Fruit fly (Drosophila melanogaster) whole organism, embryonic: ENCODE results near the gene CG4452.

Source experiments
- CG11723 ChIP-seq: fragments of 200-800 bp; sonication (Bioruptor generic); optimal IDR thresholded peaks from 2 replicates; lab custom pipeline; 2017; ENCODE audit warnings: missing biosample characterization, mild to moderate bottlenecking, missing genetic modification characterization
- CG14965 ChIP-seq: fragments of 200-800 bp; sonication (Bioruptor generic); optimal IDR thresholded peaks from 2 replicates; lab custom pipeline; 2016; ENCODE audit warnings: missing biosample characterization, missing genetic modification characterization, borderline replicate concordance
- CG1602 ChIP-seq: fragments of 200-800 bp; sonication (Bioruptor generic); optimal IDR thresholded peaks from 3 replicates; lab custom pipeline; 2016; ENCODE audit warnings: missing biosample characterization, missing genetic modification characterization
- CG17328 ChIP-seq: fragments of 200-800 bp; sonication (Bioruptor generic); IDR thresholded peaks from 2 replicates; pipeline ENCODE4 v1.3.6; 2022; ENCODE audit warnings: missing biosample characterization, missing genetic modification characterization
- CG3281 ChIP-seq: fragments of 200-800 bp; sonication (Bioruptor generic); optimal IDR thresholded peaks from 3 replicates; lab custom pipeline; 2017; ENCODE audit warnings: missing biosample characterization, mild to moderate bottlenecking, missing genetic modification characterization
- CG34224 ChIP-seq: fragments of 200-800 bp; sonication (Bioruptor generic); IDR thresholded peaks from 3 replicates; pipeline ENCODE4 v1.3.6; 2022; ENCODE audit warnings: missing biosample characterization, missing genetic modification characterization; ENCODE audit not compliant: partially characterized antibody
- CG4854 ChIP-seq: fragments of 200-800 bp; sonication (Bioruptor generic); optimal IDR thresholded peaks from 2 replicates; lab custom pipeline; 2016; ENCODE audit warnings: missing biosample characterization, missing genetic modification characterization, inconsistent platforms
- CG6765 ChIP-seq: fragments of 200-800 bp; sonication (Bioruptor generic); optimal IDR thresholded peaks from 3 replicates; lab custom pipeline; 2017; ENCODE audit warnings: missing biosample characterization, mild to moderate bottlenecking, missing genetic modification characterization
- CG9215 ChIP-seq: fragments of 200-800 bp; sonication (Bioruptor generic); IDR thresholded peaks from 2 replicates; pipeline ENCODE4 v1.3.6; 2022; ENCODE audit warnings: missing biosample characterization, missing genetic modification characterization
- CG9876 ChIP-seq: fragments of 200-800 bp; sonication (Bioruptor generic); optimal IDR thresholded peaks from 2 replicates; lab custom pipeline; 2016; ENCODE audit warnings: missing biosample characterization, missing genetic modification characterization
- CHES-1-like ChIP-seq: fragments of 200-800 bp; sonication (Bioruptor generic); optimal IDR thresholded peaks from 2 replicates; lab custom pipeline; 2016; ENCODE audit warnings: missing biosample characterization, missing genetic modification characterization
- CrebB ChIP-seq: fragments of 200-800 bp; sonication (Bioruptor generic); optimal IDR thresholded peaks from 3 replicates; lab custom pipeline; 2018; ENCODE audit warnings: missing biosample characterization, mild to moderate bottlenecking, missing genetic modification characterization
- Fer1 ChIP-seq: fragments of 200-800 bp; sonication (Bioruptor generic); optimal IDR thresholded peaks from 2 replicates; lab custom pipeline; 2017; ENCODE audit warnings: missing biosample characterization, mild to moderate bottlenecking, missing genetic modification characterization
- Fer3 ChIP-seq: fragments of 200-800 bp; sonication (Bioruptor generic); optimal IDR thresholded peaks from 2 replicates; lab custom pipeline; 2018; ENCODE audit warnings: missing biosample characterization, mild to moderate bottlenecking, missing genetic modification characterization, moderate library complexity
- Hsf ChIP-seq: fragments of 200-800 bp; sonication (Bioruptor generic); optimal IDR thresholded peaks from 3 replicates; lab custom pipeline; 2016; ENCODE audit warnings: missing biosample characterization, missing genetic modification characterization
- Meics ChIP-seq: fragments of 200-800 bp; sonication (Bioruptor generic); optimal IDR thresholded peaks from 2 replicates; lab custom pipeline; 2017; ENCODE audit warnings: missing biosample characterization, mild to moderate bottlenecking, missing genetic modification characterization
- Mes4 ChIP-seq: fragments of 200-800 bp; sonication (Bioruptor generic); optimal IDR thresholded peaks from 2 replicates; lab custom pipeline; 2016; ENCODE audit warnings: missing biosample characterization, missing genetic modification characterization
- NC2β ChIP-seq: fragments of 200-800 bp; sonication (Bioruptor generic); optimal IDR thresholded peaks from 2 replicates; lab custom pipeline; 2016; ENCODE audit warnings: missing biosample characterization, missing genetic modification characterization
- NK7.1 ChIP-seq: fragments of 200-800 bp; sonication (Bioruptor generic); optimal IDR thresholded peaks from 3 replicates; lab custom pipeline; 2016; ENCODE audit warnings: missing biosample characterization, missing genetic modification characterization
- Ravus ChIP-seq: fragments of 200-800 bp; sonication (Bioruptor generic); IDR thresholded peaks from 2 replicates; pipeline ENCODE4 v1.3.6; 2022; ENCODE audit warnings: missing biosample characterization, missing genetic modification characterization
- Sox100B ChIP-seq: fragments of 200-800 bp; sonication (Bioruptor generic); optimal IDR thresholded peaks from 3 replicates; lab custom pipeline; 2018; ENCODE audit warnings: missing biosample characterization, mild to moderate bottlenecking, missing genetic modification characterization
- aop ChIP-seq: fragments of 200-800 bp; sonication (Bioruptor generic); IDR thresholded peaks from 2 replicates; pipeline ENCODE4 v1.3.6; 2022; ENCODE audit warnings: missing biosample characterization, missing genetic modification characterization
- bigmax ChIP-seq: fragments of 200-800 bp; sonication (Bioruptor generic); optimal IDR thresholded peaks from 2 replicates; lab custom pipeline; 2018; ENCODE audit warnings: missing biosample characterization, mild to moderate bottlenecking, missing genetic modification characterization
- bsh ChIP-seq, 2 experiments: fragments of 200-800 bp; sonication (Bioruptor generic); optimal IDR thresholded peaks; 2 replicates each; lab custom pipeline; 2017 to 2018; ENCODE audit warnings: mild to moderate bottlenecking in 2 of 2, missing biosample characterization in 2 of 2, missing genetic modification characterization in 2 of 2, moderate library complexity in 1 of 2
- chinmo ChIP-seq: fragments of 200-800 bp; sonication (Bioruptor generic); IDR thresholded peaks from 4 replicates; pipeline ENCODE4 v1.3.6; 2022; ENCODE audit warnings: missing biosample characterization, missing genetic modification characterization; ENCODE audit not compliant: partially characterized antibody
- crc ChIP-seq: fragments of 200-800 bp; sonication (Bioruptor generic); optimal IDR thresholded peaks from 2 replicates; lab custom pipeline; 2016; ENCODE audit warnings: missing biosample characterization, missing genetic modification characterization
- crp ChIP-seq, 2 experiments: fragments of 200-800 bp; sonication (Bioruptor generic); optimal IDR thresholded peaks; 2 replicates in 1 of 2; 3 replicates in 1 of 2; lab custom pipeline; 2017; ENCODE audit warnings: missing biosample characterization in 2 of 2, missing genetic modification characterization in 2 of 2, mild to moderate bottlenecking in 1 of 2, moderate library complexity in 1 of 2
- cwo ChIP-seq: fragments of 200-800 bp; sonication (Bioruptor generic); optimal IDR thresholded peaks from 3 replicates; lab custom pipeline; 2017; ENCODE audit warnings: missing biosample characterization, missing genetic modification characterization, mild to moderate bottlenecking, moderate library complexity, missing genetic modification reagents
- emc ChIP-seq: fragments of 200-800 bp; sonication (Bioruptor generic); optimal IDR thresholded peaks from 2 replicates; lab custom pipeline; 2016; ENCODE audit warnings: missing biosample characterization, missing genetic modification characterization
- eyg ChIP-seq: fragments of 200-800 bp; sonication (Bioruptor generic); optimal IDR thresholded peaks from 3 replicates; lab custom pipeline; 2016; ENCODE audit warnings: missing biosample characterization, missing genetic modification characterization
- gfzf ChIP-seq: fragments of 200-800 bp; sonication (Bioruptor generic); optimal IDR thresholded peaks from 2 replicates; lab custom pipeline; 2016; ENCODE audit warnings: missing biosample characterization, mild to moderate bottlenecking, missing genetic modification characterization, moderate library complexity
- grau ChIP-seq: fragments of 200-800 bp; optimal IDR thresholded peaks from 3 replicates; lab custom pipeline; 2019; ENCODE audit warnings: missing biosample characterization, mild to moderate bottlenecking, missing genetic modification characterization, moderate library complexity
- hbn ChIP-seq: fragments of 200-800 bp; sonication (Bioruptor generic); IDR thresholded peaks from 2 replicates; pipeline ENCODE4 v1.3.6; 2022; ENCODE audit warnings: missing biosample characterization, missing genetic modification characterization; ENCODE audit not compliant: partially characterized antibody
- lola ChIP-seq, 3 experiments: fragments of >200 bp in 2 of 3; fragments of 200-800 bp in 1 of 3; sonication (Bioruptor generic) in 1 of 3; optimal IDR thresholded peaks; 2 replicates each; lab custom pipeline; 2017 to 2019; ENCODE audit warnings: missing biosample characterization in 3 of 3, missing genetic modification characterization in 3 of 3, mild to moderate bottlenecking in 1 of 3, moderate library complexity in 1 of 3
- prd ChIP-seq, 3 experiments: fragments of >200 bp in 2 of 3; fragments of 200-800 bp in 1 of 3; sonication (Bioruptor generic) in 1 of 3; optimal IDR thresholded peaks in 2 of 3; IDR thresholded peaks in 1 of 3; 2 replicates in 2 of 3; 3 replicates in 1 of 3; pipeline versions ENCODE4 v1.3.6 to Lab custom; 2017 to 2022; ENCODE audit warnings: missing biosample characterization in 1 of 3, missing genetic modification characterization in 1 of 3
- ranshi ChIP-seq: fragments of 200-800 bp; sonication (Bioruptor generic); IDR thresholded peaks from 2 replicates; pipeline ENCODE4 v1.3.6; 2022; ENCODE audit warnings: missing biosample characterization, missing genetic modification characterization
- rib ChIP-seq: fragments of 200-800 bp; sonication (Bioruptor generic); IDR thresholded peaks from 2 replicates; pipeline ENCODE4 v1.3.6; 2022; ENCODE audit warnings: missing biosample characterization, missing genetic modification characterization
- sd ChIP-seq: fragments of 200-800 bp; sonication (Bioruptor generic); optimal IDR thresholded peaks from 3 replicates; lab custom pipeline; 2018; ENCODE audit warnings: missing biosample characterization, mild to moderate bottlenecking, missing genetic modification characterization, moderate library complexity
- tio ChIP-seq: fragments of 200-800 bp; sonication (Bioruptor generic); optimal IDR thresholded peaks from 2 replicates; lab custom pipeline; 2017; ENCODE audit warnings: missing biosample characterization, missing genetic modification characterization, inconsistent platforms

The CG4452 gene

DNA sequence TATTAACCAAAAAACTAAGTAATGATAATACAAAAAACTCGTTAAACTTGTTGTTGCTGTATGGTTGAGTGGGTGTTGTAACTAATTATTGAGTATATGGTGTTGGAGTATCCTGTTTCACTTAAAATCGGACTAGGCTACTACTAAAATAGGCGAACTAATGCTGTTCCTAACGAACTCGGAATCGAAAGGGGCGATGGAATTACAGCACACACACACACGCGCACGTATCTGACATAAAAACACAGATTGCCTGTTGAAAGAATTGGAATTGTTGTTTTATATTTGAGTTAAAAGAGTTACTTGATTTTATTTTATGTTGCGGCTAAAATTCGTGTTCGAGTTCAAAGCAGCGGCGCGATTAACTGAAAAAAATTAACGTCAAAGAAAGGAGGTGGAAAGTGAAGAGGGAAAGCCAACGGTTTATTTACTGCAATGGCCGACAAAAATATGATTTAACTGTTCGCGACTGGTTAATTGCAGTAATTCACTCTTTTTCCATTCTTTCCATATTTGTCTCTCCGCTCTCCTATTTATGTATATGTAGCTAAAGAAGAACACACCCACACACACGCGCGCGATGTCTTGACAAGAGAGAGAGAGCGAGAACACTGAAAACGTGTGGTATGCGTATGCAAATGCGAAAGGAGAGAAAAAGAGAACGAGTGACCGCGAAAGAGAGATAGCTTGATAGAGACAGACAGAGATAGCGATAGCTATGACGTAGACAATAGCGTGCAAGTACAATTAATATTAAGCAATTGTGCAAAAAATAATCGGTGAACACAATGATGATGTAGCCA, 34.4 kb downstream of the CG4452 start (continued):
- TF ChIP-seq CG1602 (GFP tag; lab: Kevin White, UChicago): no peak
- TF ChIP-seq Hsf (GFP tag; lab: Kevin White, UChicago): no peak
- no peak for TF ChIP-seq CG9876
- TF ChIP-seq CG11723 (GFP tag; lab: Kevin White, UChicago): no peak
- no peak for TF ChIP-seq CG17328
- no peak for TF ChIP-seq gfzf (GFP tag; lab: Kevin White, UChicago)
- TF ChIP-seq grau (tag; lab: Kevin White, UChicago): no peak
- peak in 1 of 2 experiments; percentile 12 for TF ChIP-seq bsh (GFP tag; optimal IDR thresholded peaks at IDR 0.05; lab: Kevin White, UChicago)
- no peak for TF ChIP-seq CrebB
- TF ChIP-seq prd (optimal IDR thresholded peaks at IDR 0.05; lab: Kevin White, UChicago): no peak
- no peak for TF ChIP-seq prd (GFP tag; IDR thresholded peaks at IDR 0.05; lab: Robert Waterston, UW)
- no peak for TF ChIP-seq hbn (GFP tag; lab: Robert Waterston, UW)
- peak; percentile 83; the same call in 3 of the 4 replicates for TF ChIP-seq chinmo
- no peak for TF ChIP-seq Meics (GFP tag; lab: Kevin White, UChicago)
- TF ChIP-seq CG14965 (GFP tag; lab: Kevin White, UChicago): no peak
- no peak for TF ChIP-seq ranshi (GFP tag; lab: Robert Waterston, UW)
- TF ChIP-seq CHES-1-like: no peak
- TF ChIP-seq aop (GFP tag; lab: Robert Waterston, UW): no peak
- no peak for TF ChIP-seq bigmax
- no peak for TF ChIP-seq crc (GFP tag; lab: Kevin White, UChicago)
- no peak; the same call in 1 of the 2 replicates for TF ChIP-seq rib (GFP tag; lab: Robert Waterston, UW)
- TF ChIP-seq cwo (GFP tag; lab: Kevin White, UChicago): peak; percentile 13
- no peak for TF ChIP-seq Sox100B (GFP tag; lab: Kevin White, UChicago)
- no peak for TF ChIP-seq Fer3 (tag; lab: Kevin White, UChicago)
- no peak for TF ChIP-seq Mes4 (GFP tag; lab: Kevin White, UChicago)
- no peak for TF ChIP-seq emc (GFP tag; lab: Kevin White, UChicago)
- no peak for TF ChIP-seq eyg (GFP tag; lab: Kevin White, UChicago)
- TF ChIP-seq CG9215 (GFP tag; lab: Robert Waterston, UW): no peak
- TF ChIP-seq CG6765 (GFP tag; lab: Kevin White, UChicago): no peak
- TF ChIP-seq Ravus (GFP tag; lab: Robert Waterston, UW): no peak
- TF ChIP-seq tio (GFP tag; lab: Kevin White, UChicago): no peak
- TF ChIP-seq crp (GFP tag; optimal IDR thresholded peaks at IDR 0.05; lab: Kevin White, UChicago): no peak
- no peak for TF ChIP-seq CG4854
- TF ChIP-seq sd (tag; lab: Kevin White, UChicago): peak; percentile 94
- TF ChIP-seq lola (GFP tag; optimal IDR thresholded peaks at IDR 0.05; lab: Kevin White, UChicago): peak in 1 of 3 experiments; percentile 73
- TF ChIP-seq CG34224 (GFP tag; lab: Robert Waterston, UW): peak; percentile 7; the same call in 1 of the 3 replicates
- TF ChIP-seq NC2β (GFP tag; lab: Kevin White, UChicago): no peak
- TF ChIP-seq NK7.1: no peak
- TF ChIP-seq CG3281 (GFP tag; lab: Kevin White, UChicago): no peak
- no peak for TF ChIP-seq Fer1
